Fruit fly (Drosophila melanogaster): ENCODE results near the gene CG33514.

dm6 chr3L:4388215-4388614 is 23.0 kb downstream of the CG33514 start:
- TF ChIP-seq Sin3A (optimal IDR thresholded peaks at IDR 0.05) (no peak), psq (optimal IDR thresholded peaks at IDR 0.05) (no peak)
